Fruit fly (Drosophila melanogaster): ENCODE measurements around the gene nau.

Gene nau

dm6 chr3R:23679911-23680336 lies 38.2 kb downstream of the nau start, which contains the start of gene eIF3d1 (continued):
- TF ChIP-seq phol (tag; optimal IDR thresholded peaks at IDR 0.05) (peak; percentile 57), shn (GFP tag; optimal IDR thresholded peaks at IDR 0.05) (no peak), CG15479 (GFP tag; optimal IDR thresholded peaks at IDR 0.05) (no peak), CG11560 (tag; IDR thresholded peaks at IDR 0.05) (peak; percentile 46; the same call in 1 of the 3 replicates), CG43689 (GFP tag; IDR thresholded peaks at IDR 0.05) (no peak), mam (GFP tag; optimal IDR thresholded peaks at IDR 0.05) (peak; percentile 18), Poxn (GFP tag; IDR thresholded peaks at IDR 0.05) (no peak), scrt (GFP tag; optimal IDR thresholded peaks at IDR 0.05) (no peak), TFAM (GFP tag; optimal IDR thresholded peaks at IDR 0.05) (no peak), CG10366 (GFP tag; IDR thresholded peaks at IDR 0.05) (no peak), Doc3 (GFP tag; IDR thresholded peaks at IDR 0.05; ENCODE audit: partially characterized antibody) (no peak), CG13894 (tag; optimal IDR thresholded peaks at IDR 0.05) (no peak), CG12155 (GFP tag; optimal IDR thresholded peaks at IDR 0.05) (peak; percentile 44), CG6175 (GFP tag; IDR thresholded peaks at IDR 0.05) (no peak), CG14710 (tag; optimal IDR thresholded peaks at IDR 0.05) (peak; percentile 69), CTCF (GFP tag; optimal IDR thresholded peaks at IDR 0.05) (peak; percentile 98), CG6683 (GFP tag; optimal IDR thresholded peaks at IDR 0.05) (no peak), crol (GFP tag; IDR thresholded peaks at IDR 0.05) (no peak), MESR4 (GFP tag; optimal IDR thresholded peaks at IDR 0.05) (peak; percentile 73), Hey (tag; optimal IDR thresholded peaks at IDR 0.05) (no peak), CG9215 (GFP tag; IDR thresholded peaks at IDR 0.05) (no peak), Gsc (GFP tag; IDR thresholded peaks at IDR 0.05) (no peak), Hsf (GFP tag; optimal IDR thresholded peaks at IDR 0.05) (peak; percentile 49), Side (GFP tag; optimal IDR thresholded peaks at IDR 0.05) (no peak), CG17328 (GFP tag; IDR thresholded peaks at IDR 0.05) (no peak), CG1233 (GFP tag; optimal IDR thresholded peaks at IDR 0.05) (no peak), B-H1 (GFP tag; IDR thresholded peaks at IDR 0.05) (no peak), CG2875 (GFP tag; optimal IDR thresholded peaks at IDR 0.05) (no peak), CoRest (tag; optimal IDR thresholded peaks at IDR 0.05) (peak; percentile 53), dpn (GFP tag; optimal IDR thresholded peaks at IDR 0.05) (peak in 1 of 2 experiments; percentile 35), CG13296 (GFP tag; optimal IDR thresholded peaks at IDR 0.05) (no peak), Dll (GFP tag; IDR thresholded peaks at IDR 0.05; ENCODE audit: partially characterized antibody) (peak; percentile 29; the same call in 1 of the 4 replicates), Sox102F (GFP tag; optimal IDR thresholded peaks at IDR 0.05) (no peak), Ets97D (GFP tag; optimal IDR thresholded peaks at IDR 0.05) (peak; percentile 77), CG30403 (GFP tag; optimal IDR thresholded peaks at IDR 0.05) (peak; percentile 20), hth (optimal IDR thresholded peaks at IDR 0.05) (no peak), her (GFP tag; optimal IDR thresholded peaks at IDR 0.05) (no peak), CG5245 (GFP tag; optimal IDR thresholded peaks at IDR 0.05) (no peak), gsb (GFP tag; IDR thresholded peaks at IDR 0.05) (no peak), crc (GFP tag; optimal IDR thresholded peaks at IDR 0.05) (no peak), CG33213 (GFP tag; optimal IDR thresholded peaks at IDR 0.05) (peak; percentile 22), CG2120 (GFP tag; optimal IDR thresholded peaks at IDR 0.05) (peak; percentile 34), Doc2 (GFP tag; IDR thresholded peaks at IDR 0.05) (no peak), Dref (GFP tag; IDR thresholded peaks at IDR 0.05) (peak; percentile 42; the same call in 1 of the 2 replicates), CG7357 (GFP tag; IDR thresholded peaks at IDR 0.05) (no peak), Fer2 (tag; optimal IDR thresholded peaks at IDR 0.05) (no peak), CG2199 (GFP tag; IDR thresholded peaks at IDR 0.05) (no peak), fd102C (GFP tag; optimal IDR thresholded peaks at IDR 0.05) (no peak), twi (tag; optimal IDR thresholded peaks at IDR 0.05) (no peak), salm (tag; optimal IDR thresholded peaks at IDR 0.05) (no peak), CG11695 (GFP tag; IDR thresholded peaks at IDR 0.05) (no peak), zf30C (GFP tag; optimal IDR thresholded peaks at IDR 0.05) (no peak), Eip74EF (GFP tag; optimal IDR thresholded peaks at IDR 0.05) (no peak)
